Worm (Caenorhabditis elegans): ENCODE data around the gene glna-2.

glna-2 gene

ce11 chrII:8015483-8015938, 7.1 kb downstream of the glna-2 start (continued):
- TF ChIP-seq ctbp-1 (GFP tag; IDR thresholded peaks at IDR 0.05) = 0 out of 2 replicates have a peak, but pooled peaks have one; percentile 54
- TF ChIP-seq pha-4 (GFP tag; IDR thresholded peaks at IDR 0.05) = no peak
- TF ChIP-seq pha-4 (tag; optimal IDR thresholded peaks at IDR 0.05) = peak; percentile 79
- TF ChIP-seq daf-8 (GFP tag; IDR thresholded peaks at IDR 0.05) = no peak
- TF ChIP-seq dmd-9 (GFP tag; IDR thresholded peaks at IDR 0.05) = 0 out of 2 replicates have a peak, but pooled peaks have one; percentile 13
- no peak for TF ChIP-seq egl-27 (tag; optimal IDR thresholded peaks at IDR 0.05)
- TF ChIP-seq nhr-6 (tag; optimal IDR thresholded peaks at IDR 0.05) = peak; percentile 5
- TF ChIP-seq gei-8 (GFP tag; optimal IDR thresholded peaks at IDR 0.05) = peak; percentile 11
- TF ChIP-seq tra-1 (GFP tag; IDR thresholded peaks at IDR 0.05) = peak; percentile 24; the same call in 1 of the 2 replicates
- TF ChIP-seq ZK546.5 (tag; optimal IDR thresholded peaks at IDR 0.05) = no peak
- TF ChIP-seq zip-2 (tag; optimal IDR thresholded peaks at IDR 0.05) = no peak
- no peak for TF ChIP-seq jun-1 (tag; optimal IDR thresholded peaks at IDR 0.05)
- TF ChIP-seq nhr-48 (tag; optimal IDR thresholded peaks at IDR 0.05) = no peak

- peak; percentile 57 to 76 for TF ChIP-seq mdl-1 (tag; optimal IDR thresholded peaks at IDR 0.05)
- no peak for TF ChIP-seq hif-1 (tag; optimal IDR thresholded peaks at IDR 0.05)
- TF ChIP-seq F10B5.3 (tag; optimal IDR thresholded peaks at IDR 0.05) = no peak
- TF ChIP-seq Y5F2A.4 (GFP tag; optimal IDR thresholded peaks at IDR 0.05) = no peak
- no peak for TF ChIP-seq daf-8 (GFP tag; IDR thresholded peaks at IDR 0.05)
- no peak for TF ChIP-seq spr-1 (tag; optimal IDR thresholded peaks at IDR 0.05)
- peak; percentile 61 for TF ChIP-seq mes-2 (tag; optimal IDR thresholded peaks at IDR 0.05; ENCODE audit: poor library complexity, severe bottlenecking)
- TF ChIP-seq ama-1 (optimal IDR thresholded peaks at IDR 0.05) = peak; percentile 57
- TF ChIP-seq dpl-1 (GFP tag; optimal IDR thresholded peaks at IDR 0.05) = no peak
- TF ChIP-seq dmd-6 (GFP tag; IDR thresholded peaks at IDR 0.05) = peak; percentile 95
- TF ChIP-seq T26A8.4 (GFP tag; IDR thresholded peaks at IDR 0.05) = peak; percentile 15; the same call in 1 of the 2 replicates
- TF ChIP-seq ceh-62 (tag; optimal IDR thresholded peaks at IDR 0.05) = no peak
- TF ChIP-seq pqm-1 (tag; optimal IDR thresholded peaks at IDR 0.05) = peak; percentile 11
- TF ChIP-seq mxl-2 (GFP tag; conservative IDR thresholded peaks at IDR 0.05) = peak; percentile 58; the same call in 1 of the 2 replicates
- TF ChIP-seq arid-1 (GFP tag; conservative IDR thresholded peaks at IDR 0.05) = 0 out of 2 replicates have a peak, but pooled peaks have one; percentile 15
- TF ChIP-seq nhr-77 (tag; optimal IDR thresholded peaks at IDR 0.05) = peak; percentile 18
- TF ChIP-seq ceh-20 (GFP tag; IDR thresholded peaks at IDR 0.05) = no peak
- 0 out of 2 replicates have a peak, but pooled peaks have one; percentile 27 for TF ChIP-seq mdt-29 (GFP tag; IDR thresholded peaks at IDR 0.05)
- TF ChIP-seq unc-39 (tag; optimal IDR thresholded peaks at IDR 0.05) = no peak
- peak; percentile 79 for TF ChIP-seq hlh-30 (tag; optimal IDR thresholded peaks at IDR 0.05; ENCODE audit: insufficient read depth)
- peak; percentile 76; the same call in 1 of the 2 replicates for TF ChIP-seq tra-1 (GFP tag; IDR thresholded peaks at IDR 0.05)
- peak; percentile 45 for TF ChIP-seq lin-38 (GFP tag; IDR thresholded peaks at IDR 0.05)
- TF ChIP-seq egl-43 (GFP tag; IDR thresholded peaks at IDR 0.05) = peak; percentile 53; the same call in 1 of the 2 replicates
- 0 out of 2 replicates have a peak, but pooled peaks have one; percentile 7 for TF ChIP-seq D1046.2 (GFP tag; IDR thresholded peaks at IDR 0.05)
- TF ChIP-seq nhr-48 (tag; optimal IDR thresholded peaks at IDR 0.05) = peak; percentile 70
- TF ChIP-seq mep-1 (tag; optimal IDR thresholded peaks at IDR 0.05) = peak; percentile 15
- peak; percentile 98 for TF ChIP-seq aha-1 (tag)
- TF ChIP-seq dve-1 (tag; optimal IDR thresholded peaks at IDR 0.05; ENCODE audit: insufficient read depth) = peak; percentile 69
- peak; percentile 70 for TF ChIP-seq nhr-28 (tag; optimal IDR thresholded peaks at IDR 0.05)
- peak; percentile 22 to 41 for TF ChIP-seq lsy-2 (tag; optimal IDR thresholded peaks at IDR 0.05)
- no peak for TF ChIP-seq snpc-1.2 (GFP tag; IDR thresholded peaks at IDR 0.05)
- TF ChIP-seq daf-16 (GFP tag; optimal IDR thresholded peaks at IDR 0.05) = peak in 1 of 2 experiments; percentile 39
- TF ChIP-seq daf-16 (tag; optimal IDR thresholded peaks at IDR 0.05) = peak; percentile 20
- TF ChIP-seq nhr-11 (tag; optimal IDR thresholded peaks at IDR 0.05) = peak; percentile 35
- peak; percentile 80 for TF ChIP-seq hlh-11 (tag; optimal IDR thresholded peaks at IDR 0.05)
- no peak for TF ChIP-seq R02D3.7 (tag; optimal IDR thresholded peaks at IDR 0.05)
- TF ChIP-seq pha-4 (GFP tag; IDR thresholded peaks at IDR 0.05) = peak; percentile 34; the same call in 1 of the 2 replicates
- no peak for TF ChIP-seq pha-4 (tag; optimal IDR thresholded peaks at IDR 0.05)
- no peak for TF ChIP-seq zip-2 (tag; optimal IDR thresholded peaks at IDR 0.05)
These were observed 7.7 kb downstream of the glna-2 start for ce11 chrII:8016167-8016566.

Measured in whole organism, L4 larva.